Worm (Caenorhabditis elegans) whole organism, late embryonic: ENCODE measurements around the gene F59A6.13.
A peak's percentile ranks its signal among the peaks of the same experiment; 100 is the strongest.

ENCODE experiments used
- ceh-22 ChIP-seq: sonication (generic microtip); optimal IDR thresholded peaks from 2 replicates; lab custom pipeline; 2017; ENCODE audit warnings: missing biosample characterization, missing genetic modification characterization
- ceh-9 ChIP-seq: sonication (generic microtip); optimal IDR thresholded peaks from 2 replicates; lab custom pipeline; 2016; ENCODE audit warnings: mild to moderate bottlenecking, missing genetic modification characterization, inconsistent platforms, missing compliant biosample characterization
- dve-1 ChIP-seq: sonication (generic microtip); optimal IDR thresholded peaks from 2 replicates; lab custom pipeline; 2017; ENCODE audit warnings: antibody characterized with exemption, mild to moderate bottlenecking, missing genetic modification characterization, missing compliant biosample characterization
- elt-2 ChIP-seq: sonication (generic microtip); optimal IDR thresholded peaks from 2 replicates; lab custom pipeline; 2016; ENCODE audit warnings: missing genetic modification reagents, missing genetic modification characterization, missing compliant biosample characterization
- fkh-10 ChIP-seq: fragments of 150-350 bp; optimal IDR thresholded peaks from 2 replicates; lab custom pipeline; 2014; ENCODE audit warnings: missing biosample characterization, missing genetic modification reagents, missing genetic modification characterization
- lin-11 ChIP-seq: fragments of 200-800 bp; sonication (Bioruptor generic); optimal IDR thresholded peaks from 2 replicates; lab custom pipeline; 2018; ENCODE audit warnings: mild to moderate bottlenecking, missing genetic modification characterization, missing compliant biosample characterization
- nfya-1 ChIP-seq: sonication (generic microtip); optimal IDR thresholded peaks from 2 replicates; lab custom pipeline; 2017; ENCODE audit warnings: missing genetic modification characterization, mild to moderate bottlenecking, missing compliant biosample characterization, antibody characterized with exemption, moderate library complexity
- odd-2 ChIP-seq: sonication (generic microtip); optimal IDR thresholded peaks from 2 replicates; lab custom pipeline; 2017; ENCODE audit warnings: antibody characterized with exemption, mild to moderate bottlenecking, missing genetic modification characterization, missing compliant biosample characterization
- pha-4 ChIP-seq: fragments of 150-350 bp; optimal IDR thresholded peaks from 2 replicates; lab custom pipeline; 2018; ENCODE audit warnings: missing biosample characterization, missing genetic modification reagents, missing genetic modification characterization
- pqm-1 ChIP-seq: sonication (generic microtip); optimal IDR thresholded peaks from 2 replicates; lab custom pipeline; 2016; ENCODE audit warnings: missing genetic modification characterization, missing compliant biosample characterization
- rnt-1 ChIP-seq: sonication (generic microtip); optimal IDR thresholded peaks from 2 replicates; lab custom pipeline; 2016; ENCODE audit warnings: missing genetic modification characterization, missing compliant biosample characterization
- tbx-2 ChIP-seq: sonication (generic microtip); optimal IDR thresholded peaks from 2 replicates; lab custom pipeline; 2016; ENCODE audit warnings: missing genetic modification characterization, missing compliant biosample characterization
- unc-42 ChIP-seq: sonication (generic microtip); optimal IDR thresholded peaks from 2 replicates; lab custom pipeline; 2016; ENCODE audit warnings: missing genotype, missing genetic modification characterization, missing compliant biosample characterization
- unc-86 ChIP-seq: sonication (generic microtip); optimal IDR thresholded peaks from 2 replicates; lab custom pipeline; 2016; ENCODE audit warnings: missing genetic modification characterization, missing compliant biosample characterization

ce11 chrII:5046209-5047200 is 23.9 kb downstream of the F59A6.13 start:
- TF ChIP-seq odd-2 (tag; lab: Kevin White, UChicago) (no peak), elt-2 (tag; lab: Kevin White, UChicago) (no peak), dve-1 (tag; lab: Kevin White, UChicago) (no peak), tbx-2 (no peak), pha-4 (tag; lab: Kevin White, UChicago) (no peak), ceh-22 (tag; lab: Kevin White, UChicago) (no peak), pqm-1 (tag; lab: Kevin White, UChicago) (no peak), ceh-9 (tag; lab: Kevin White, UChicago) (no peak), lin-11 (no peak), fkh-10 (no peak), rnt-1 (tag; lab: Kevin White, UChicago) (no peak), unc-86 (tag; lab: Kevin White, UChicago) (no peak), nfya-1 (tag; lab: Kevin White, UChicago) (no peak), unc-42 (tag; lab: Kevin White, UChicago) (peak; percentile 22)
